Worm (Caenorhabditis elegans) whole organism, L4 larva: ENCODE measurements around the gene aakg-5.

ENCODE experiments used
- D1046.2 ChIP-seq: fragments of 200-800 bp; sonication (Bioruptor generic); IDR thresholded peaks from 2 replicates; pipeline ENCODE4 v1.3.6; 2022; ENCODE audit warnings: missing genetic modification characterization, missing compliant biosample characterization
- F26F4.8 ChIP-seq: fragments of 200-800 bp; sonication (Bioruptor generic); conservative IDR thresholded peaks from 2 replicates; pipeline ENCODE4 v1.3.6; 2022; ENCODE audit warnings: missing genetic modification characterization, missing compliant biosample characterization
- F49E8.2 ChIP-seq: sonication (generic microtip); optimal IDR thresholded peaks from 2 replicates; lab custom pipeline; 2016; ENCODE audit warnings: missing compliant biosample characterization, mild to moderate bottlenecking, missing genetic modification characterization, borderline replicate concordance
- T20F7.1 ChIP-seq: fragments of 200-800 bp; sonication (Bioruptor generic); optimal IDR thresholded peaks from 2 replicates; lab custom pipeline; 2018; ENCODE audit warnings: mild to moderate bottlenecking, missing genetic modification characterization, missing compliant biosample characterization
- Y75B8A.6 ChIP-seq: fragments of 200-800 bp; sonication (Bioruptor generic); IDR thresholded peaks from 2 replicates; pipeline ENCODE4 v1.3.6; 2022; ENCODE audit warnings: missing genetic modification reagents, missing genetic modification characterization, missing compliant biosample characterization
- ZK337.2 ChIP-seq: fragments of 200-800 bp; sonication (Bioruptor generic); IDR thresholded peaks from 2 replicates; pipeline ENCODE4 v1.3.6; 2022; ENCODE audit warnings: missing genetic modification reagents, missing genetic modification characterization, missing compliant biosample characterization
- ZK546.5 ChIP-seq, 2 experiments: sonication (generic microtip); optimal IDR thresholded peaks; 2 replicates each; lab custom pipeline; 2017; ENCODE audit warnings: missing biosample characterization in 2 of 2, missing genetic modification characterization in 2 of 2
- aha-1 ChIP-seq: fragments of 150-350 bp; peaks from one replicate; lab custom pipeline; 2014; ENCODE audit warnings: missing biosample characterization, missing genetic modification characterization
- arid-1 ChIP-seq: fragments of 200-800 bp; sonication (Bioruptor generic); conservative IDR thresholded peaks from 2 replicates; pipeline ENCODE4 v1.3.6; 2022; ENCODE audit warnings: missing genetic modification reagents, missing genetic modification characterization, missing compliant biosample characterization
- ceh-20 ChIP-seq: fragments of 200-800 bp; sonication (Bioruptor generic); IDR thresholded peaks from 2 replicates; pipeline ENCODE4 v1.3.6; 2022; ENCODE audit warnings: missing genetic modification reagents, missing genetic modification characterization, missing compliant biosample characterization
- ceh-44 ChIP-seq: fragments of 200-800 bp; sonication (Bioruptor generic); IDR thresholded peaks from 2 replicates; pipeline ENCODE4 v1.3.6; 2022; ENCODE audit warnings: missing genetic modification reagents, missing genetic modification characterization, missing compliant biosample characterization
- ceh-82 ChIP-seq: sonication (generic microtip); optimal IDR thresholded peaks from 2 replicates; lab custom pipeline; 2017; ENCODE audit warnings: missing biosample characterization, missing genetic modification characterization
- cey-2 ChIP-seq: sonication (generic microtip); optimal IDR thresholded peaks from 3 replicates; lab custom pipeline; 2017; ENCODE audit warnings: missing genetic modification characterization, mild to moderate bottlenecking, missing compliant biosample characterization, antibody characterized with exemption, borderline replicate concordance; ENCODE audit not compliant: insufficient read depth
- ctbp-1 ChIP-seq: fragments of 200-800 bp; sonication (Bioruptor generic); IDR thresholded peaks from 2 replicates; pipeline ENCODE4 v1.3.6; 2022; ENCODE audit warnings: missing genetic modification reagents, missing genetic modification characterization, missing compliant biosample characterization
- daf-16 ChIP-seq, 3 experiments: sonication (generic microtip); optimal IDR thresholded peaks; 2 replicates each; lab custom pipeline; 2016 to 2017; ENCODE audit warnings: missing genetic modification characterization in 3 of 3, missing genetic modification reagents in 3 of 3, mild to moderate bottlenecking in 2 of 3, missing compliant biosample characterization in 2 of 3, missing biosample characterization in 1 of 3, moderate library complexity in 1 of 3
- daf-8 ChIP-seq: fragments of 200-800 bp; sonication (Bioruptor generic); IDR thresholded peaks from 2 replicates; pipeline ENCODE4 v1.3.6; 2022; ENCODE audit warnings: missing genetic modification characterization, missing compliant biosample characterization
- dve-1 ChIP-seq: sonication (generic microtip); optimal IDR thresholded peaks from 2 replicates; lab custom pipeline; 2017; ENCODE audit warnings: antibody characterized with exemption, mild to moderate bottlenecking, missing genetic modification characterization, missing compliant biosample characterization; ENCODE audit not compliant: insufficient read depth
- fkh-10 ChIP-seq: fragments of 150-350 bp; optimal IDR thresholded peaks from 2 replicates; lab custom pipeline; 2014; ENCODE audit warnings: missing biosample characterization, missing genetic modification reagents, missing genetic modification characterization
- hlh-11 ChIP-seq: fragments of 200-800 bp; sonication (Bioruptor generic); optimal IDR thresholded peaks from 2 replicates; lab custom pipeline; 2018; ENCODE audit warnings: mild to moderate bottlenecking, missing genetic modification characterization, missing compliant biosample characterization
- lin-15B ChIP-seq: fragments of 150-350 bp; sonication (generic microtip); optimal IDR thresholded peaks from 3 replicates; lab custom pipeline; 2014; ENCODE audit warnings: missing biosample characterization, missing genetic modification characterization
- madf-9 ChIP-seq: fragments of 200-800 bp; sonication (Bioruptor generic); conservative IDR thresholded peaks from 2 replicates; pipeline ENCODE4 v1.3.6; 2022; ENCODE audit warnings: missing genetic modification reagents, missing genetic modification characterization, missing compliant biosample characterization
- mes-2 ChIP-seq: sonication (generic microtip); optimal IDR thresholded peaks from 2 replicates; lab custom pipeline; 2016; ENCODE audit warnings: missing genotype, mild to moderate bottlenecking, missing genetic modification characterization, missing compliant biosample characterization; ENCODE audit not compliant: poor library complexity, severe bottlenecking
- mxl-2 ChIP-seq: fragments of 200-800 bp; sonication (Bioruptor generic); conservative IDR thresholded peaks from 2 replicates; pipeline ENCODE4 v1.3.6; 2022; ENCODE audit warnings: missing genetic modification reagents, missing genetic modification characterization, missing compliant biosample characterization
- nhr-11 ChIP-seq: fragments of 150-350 bp; optimal IDR thresholded peaks from 2 replicates; lab custom pipeline; 2014; ENCODE audit warnings: missing biosample characterization, missing genetic modification characterization
- nhr-111 ChIP-seq: fragments of 200-800 bp; sonication (Bioruptor generic); optimal IDR thresholded peaks from 2 replicates; lab custom pipeline; 2018; ENCODE audit warnings: mild to moderate bottlenecking, missing genetic modification characterization, missing compliant biosample characterization
- nhr-25 ChIP-seq: sonication (generic microtip); optimal IDR thresholded peaks from 2 replicates; lab custom pipeline; 2017; ENCODE audit warnings: missing genetic modification characterization, mild to moderate bottlenecking, missing compliant biosample characterization, antibody characterized with exemption, moderate library complexity, borderline replicate concordance; ENCODE audit not compliant: insufficient read depth
- nhr-28 ChIP-seq: fragments of 150-350 bp; optimal IDR thresholded peaks from 2 replicates; lab custom pipeline; 2014; ENCODE audit warnings: missing biosample characterization, missing genetic modification characterization
- nhr-42 ChIP-seq: fragments of 200-800 bp; sonication (Bioruptor generic); IDR thresholded peaks from 2 replicates; pipeline ENCODE4 v1.3.6; 2022; ENCODE audit warnings: missing genetic modification characterization, missing compliant biosample characterization
- nhr-77 ChIP-seq: fragments of 150-350 bp; optimal IDR thresholded peaks from 2 replicates; lab custom pipeline; 2014; ENCODE audit warnings: missing biosample characterization, missing genetic modification characterization
- pha-4 ChIP-seq, 2 experiments: fragments of 150-350 bp in 1 of 2; fragments of 200-800 bp in 1 of 2; sonication (Bioruptor generic) in 1 of 2; IDR thresholded peaks in 1 of 2; optimal IDR thresholded peaks in 1 of 2; 2 replicates each; pipeline versions ENCODE4 v1.3.6 to Lab custom; 2014 to 2022; ENCODE audit warnings: missing genetic modification characterization in 2 of 2, missing genetic modification reagents in 2 of 2, missing biosample characterization in 1 of 2, missing compliant biosample characterization in 1 of 2
- php-3 ChIP-seq: fragments of 200-800 bp; sonication (Bioruptor generic); IDR thresholded peaks from 2 replicates; pipeline ENCODE4 v1.3.6; 2022; ENCODE audit warnings: missing genetic modification reagents, missing genetic modification characterization, missing compliant biosample characterization
- pqm-1 ChIP-seq: sonication (generic microtip); optimal IDR thresholded peaks from 2 replicates; lab custom pipeline; 2017; ENCODE audit warnings: missing biosample characterization, missing genetic modification characterization
- set-16 ChIP-seq: fragments of 200-800 bp; sonication (Bioruptor generic); IDR thresholded peaks from 2 replicates; pipeline ENCODE4 v1.3.6; 2022; ENCODE audit warnings: missing genetic modification reagents, missing genetic modification characterization, missing compliant biosample characterization
- skn-1 ChIP-seq: fragments of 150-350 bp; optimal IDR thresholded peaks from 2 replicates; lab custom pipeline; 2014; ENCODE audit warnings: missing biosample characterization, missing genetic modification characterization
- snpc-1.2 ChIP-seq: fragments of 200-800 bp; sonication (Bioruptor generic); IDR thresholded peaks from 2 replicates; pipeline ENCODE4 v1.3.6; 2022; ENCODE audit warnings: missing genetic modification reagents, missing genetic modification characterization, missing compliant biosample characterization
- snpc-4 ChIP-seq: fragments of 150-350 bp; optimal IDR thresholded peaks from 2 replicates; lab custom pipeline; 2014; ENCODE audit warnings: missing biosample characterization, missing genetic modification characterization
- spr-1 ChIP-seq: sonication (generic microtip); optimal IDR thresholded peaks from 2 replicates; lab custom pipeline; 2016; ENCODE audit warnings: mild to moderate bottlenecking, missing genetic modification characterization, missing compliant biosample characterization
- tag-97 ChIP-seq: fragments of 200-800 bp; sonication (Bioruptor generic); IDR thresholded peaks from 2 replicates; pipeline ENCODE4 v1.3.6; 2022; ENCODE audit warnings: missing genetic modification characterization, missing compliant biosample characterization
- unc-130 ChIP-seq: sonication (generic microtip); optimal IDR thresholded peaks from 2 replicates; lab custom pipeline; 2016; ENCODE audit warnings: missing genetic modification reagents, missing genetic modification characterization, missing compliant biosample characterization
- unc-39 ChIP-seq: sonication (generic microtip); optimal IDR thresholded peaks from 2 replicates; lab custom pipeline; 2017; ENCODE audit warnings: missing biosample characterization, missing genetic modification characterization
- unc-62 ChIP-seq, 3 experiments: fragments of 150-350 bp in 1 of 3; sonication (generic microtip); optimal IDR thresholded peaks in 2 of 3; peaks in 1 of 3; 1 replicate in 1 of 3; 2 replicates in 2 of 3; lab custom pipeline; 2014 to 2017; ENCODE audit warnings: missing biosample characterization in 3 of 3, missing genetic modification characterization in 3 of 3, missing genetic modification reagents in 3 of 3, missing genotype in 1 of 3
- vab-7 ChIP-seq: fragments of 200-800 bp; sonication (Bioruptor generic); IDR thresholded peaks from 2 replicates; pipeline ENCODE4 v1.3.6; 2022; ENCODE audit warnings: missing genetic modification reagents, missing genetic modification characterization, missing compliant biosample characterization
- zfp-2 ChIP-seq: sonication (generic microtip); optimal IDR thresholded peaks from 2 replicates; lab custom pipeline; 2016; ENCODE audit warnings: mild to moderate bottlenecking, missing genetic modification characterization, missing compliant biosample characterization
- zip-2 ChIP-seq: fragments of 150-350 bp; optimal IDR thresholded peaks from 2 replicates; lab custom pipeline; 2014; ENCODE audit warnings: missing biosample characterization, missing genetic modification characterization

Gene aakg-5

DNA sequence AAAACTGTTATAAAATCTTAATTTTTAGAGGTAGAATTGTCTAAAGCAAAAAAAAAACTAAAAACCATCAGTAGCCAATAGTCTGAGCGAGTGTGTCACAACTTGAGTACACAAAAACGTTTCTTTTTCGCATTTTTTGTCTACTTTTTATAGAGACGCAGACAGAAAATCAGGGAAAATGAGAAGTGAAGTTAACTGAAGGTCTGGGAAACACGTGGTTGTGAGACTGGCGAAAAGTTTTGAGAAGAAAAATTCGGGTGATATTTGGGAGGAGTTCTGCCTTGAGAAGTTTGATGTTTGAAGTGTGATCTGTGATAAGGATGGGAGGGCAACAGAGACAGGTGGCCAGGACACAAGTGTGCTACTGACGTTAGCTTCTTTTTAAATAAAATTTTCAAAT lies 37.3 kb downstream of the aakg-5 start (continued):
- TF ChIP-seq snpc-1.2 (GFP tag; lab: Robert Waterston, UW) (no peak), spr-1 (tag; lab: Kevin White, UChicago) (peak; percentile 47), ceh-20 (peak; percentile 21; the same call in 1 of the 2 replicates), mxl-2 (GFP tag; lab: Robert Waterston, UW) (no peak), set-16 (GFP tag; lab: Robert Waterston, UW) (no peak), nhr-25 (tag; lab: Kevin White, UChicago) (peak; percentile 7), php-3 (peak; percentile 46; the same call in 1 of the 2 replicates), zfp-2 (tag; lab: Kevin White, UChicago) (no peak), tag-97 (GFP tag; lab: Robert Waterston, UW) (no peak), lin-15B (tag; lab: Kevin White, UChicago) (no peak), D1046.2 (GFP tag; lab: Robert Waterston, UW) (no peak), nhr-42 (GFP tag; lab: Robert Waterston, UW) (no peak), unc-130 (peak; percentile 13), snpc-4 (no peak), mes-2 (tag; lab: Kevin White, UChicago) (peak; percentile 48), cey-2 (tag; lab: Kevin White, UChicago) (peak; percentile 91), F49E8.2 (no peak), arid-1 (GFP tag; lab: Robert Waterston, UW) (0 out of 2 replicates have a peak, but pooled peaks have one; percentile 24), ZK337.2 (GFP tag; lab: Robert Waterston, UW) (no peak), nhr-11 (tag; lab: Kevin White, UChicago) (peak; percentile 99), ctbp-1 (GFP tag; lab: Robert Waterston, UW) (no peak), nhr-111 (no peak), pha-4 (GFP tag; IDR thresholded peaks at IDR 0.05; lab: Robert Waterston, UW) (no peak), pha-4 (tag; optimal IDR thresholded peaks at IDR 0.05; lab: Kevin White, UChicago) (peak; percentile 33), daf-16 (GFP tag; optimal IDR thresholded peaks at IDR 0.05; lab: Kevin White, UChicago) (peak in 1 of 2 experiments; percentile 19), daf-16 (tag; optimal IDR thresholded peaks at IDR 0.05; lab: Kevin White, UChicago) (peak; percentile 85), hlh-11 (peak; percentile 94), ceh-82 (tag; lab: Kevin White, UChicago) (no peak), nhr-28 (tag; lab: Kevin White, UChicago) (peak; percentile 90), unc-39 (tag; lab: Kevin White, UChicago) (no peak)

DNA sequence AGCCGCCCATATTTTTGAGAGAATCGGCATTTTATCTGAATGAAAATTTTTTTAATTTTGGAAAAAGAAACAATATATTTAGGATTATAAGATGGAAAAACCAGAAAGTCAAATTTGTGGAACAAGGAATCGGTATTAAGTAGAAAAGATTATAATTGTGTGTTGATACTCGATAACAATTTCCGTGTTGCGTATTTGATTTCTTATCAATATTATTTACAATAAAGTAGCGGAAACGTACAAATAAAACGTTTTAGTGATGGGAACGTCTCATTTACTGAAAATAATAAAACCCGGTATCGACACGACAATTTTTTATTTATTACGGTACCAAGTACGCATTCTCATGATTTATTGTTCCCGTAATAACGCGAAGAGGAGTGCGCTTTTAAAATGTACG lies 38.1 kb downstream of the aakg-5 start, which contains the start of gene C05C10.3:
C05C10.3 (minus strand) TSS at position 35 of the 400 bp plus-strand sequence.
- TF ChIP-seq dve-1 (tag; lab: Kevin White, UChicago) (peak; percentile 24), daf-16 (GFP tag; optimal IDR thresholded peaks at IDR 0.05; lab: Kevin White, UChicago) (no peak), daf-16 (tag; optimal IDR thresholded peaks at IDR 0.05; lab: Kevin White, UChicago) (peak; percentile 82), fkh-10 (GFP tag; lab: Kevin White, UChicago) (no peak), nhr-28 (tag; lab: Kevin White, UChicago) (peak; percentile 2), unc-130 (no peak), pqm-1 (peak; percentile 7), aha-1 (tag; lab: Kevin White, UChicago) (no peak), ceh-44 (GFP tag; lab: Robert Waterston, UW) (no peak), daf-8 (GFP tag; lab: Robert Waterston, UW) (no peak), madf-9 (no peak), nhr-77 (tag; lab: Kevin White, UChicago) (peak; percentile 35)

DNA sequence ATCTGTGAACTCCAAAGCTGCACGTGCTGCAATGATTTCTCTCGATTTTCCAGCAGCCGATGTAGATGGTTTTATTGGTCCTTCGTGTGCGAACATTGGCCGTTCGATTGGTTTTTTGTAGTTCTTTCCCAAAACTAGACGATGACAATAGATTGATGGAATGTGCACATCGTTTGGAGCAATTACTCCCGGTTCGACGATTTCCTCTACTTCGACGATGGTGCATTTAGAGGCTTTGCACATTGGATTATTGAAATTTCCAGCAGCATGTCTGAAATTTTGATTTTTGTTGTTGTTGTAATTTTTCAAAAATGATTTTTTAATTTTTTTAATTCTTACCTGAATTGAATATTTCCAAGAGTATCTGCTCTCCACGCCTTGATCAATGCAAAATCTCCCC lies 39.3 kb downstream of the aakg-5 start:
- TF ChIP-seq zfp-2 (tag; lab: Kevin White, UChicago) = no peak
- TF ChIP-seq skn-1 (tag; lab: Kevin White, UChicago) = no peak
- TF ChIP-seq F26F4.8 = no peak
- TF ChIP-seq T20F7.1 (GFP tag; lab: Kevin White, UChicago) = no peak
- no peak for TF ChIP-seq pha-4 (GFP tag; IDR thresholded peaks at IDR 0.05; lab: Robert Waterston, UW)
- no peak for TF ChIP-seq pha-4 (tag; optimal IDR thresholded peaks at IDR 0.05; lab: Kevin White, UChicago)
- no peak for TF ChIP-seq daf-16 (GFP tag; optimal IDR thresholded peaks at IDR 0.05; lab: Kevin White, UChicago)
- peak; percentile 21 for TF ChIP-seq daf-16 (tag; optimal IDR thresholded peaks at IDR 0.05; lab: Kevin White, UChicago)
- no peak for TF ChIP-seq ZK546.5 (tag; optimal IDR thresholded peaks at IDR 0.05; lab: Kevin White, UChicago)
- no peak for TF ChIP-seq Y75B8A.6
- no peak for TF ChIP-seq zip-2
- TF ChIP-seq unc-62 (GFP tag; optimal IDR thresholded peaks at IDR 0.05 in 1 of 2; lab: Kevin White, UChicago) = peak in 1 of 2 experiments; percentile 55
- no peak for TF ChIP-seq unc-62 (tag; optimal IDR thresholded peaks at IDR 0.05; lab: Kevin White, UChicago)
- no peak for TF ChIP-seq vab-7 (GFP tag; lab: Robert Waterston, UW)
- TF ChIP-seq, all 104 proteins: peak for 2
